Worm (Caenorhabditis elegans) whole organism, young adult: ENCODE measurements around the gene set-4.

Experiments used
- C06A6.2 ChIP-seq: fragments of 200-800 bp; sonication (Bioruptor generic); conservative IDR thresholded peaks from 2 replicates; pipeline ENCODE4 v1.3.6; 2022; ENCODE audit warnings: missing genetic modification characterization, missing compliant biosample characterization
- D2030.7 ChIP-seq: fragments of 200-800 bp; sonication (Bioruptor generic); IDR thresholded peaks from 2 replicates; pipeline ENCODE4 v1.3.6; 2022; ENCODE audit warnings: missing genetic modification reagents, missing genetic modification characterization, missing compliant biosample characterization
- F23B12.7 ChIP-seq: sonication (generic microtip); optimal IDR thresholded peaks from 2 replicates; lab custom pipeline; 2017; ENCODE audit warnings: missing genetic modification characterization, mild to moderate bottlenecking, missing compliant biosample characterization, antibody characterized with exemption, moderate library complexity; ENCODE audit not compliant: insufficient read depth
- F55B11.4 ChIP-seq: sonication (generic microtip); optimal IDR thresholded peaks from 2 replicates; lab custom pipeline; 2016; ENCODE audit warnings: missing compliant biosample characterization, missing genetic modification characterization, borderline replicate concordance; ENCODE audit not compliant: insufficient read depth
- F57A8.1 ChIP-seq: fragments of 200-800 bp; sonication (Bioruptor generic); optimal IDR thresholded peaks from 2 replicates; lab custom pipeline; 2018; ENCODE audit warnings: mild to moderate bottlenecking, missing genetic modification characterization, moderate library complexity, missing compliant biosample characterization
- Y53F4B.3 ChIP-seq: fragments of 200-800 bp; sonication (Bioruptor generic); IDR thresholded peaks from 2 replicates; pipeline ENCODE4 v1.3.6; 2022; ENCODE audit warnings: missing genetic modification reagents, missing genetic modification characterization, missing compliant biosample characterization
- Y53G8AR.9 ChIP-seq: fragments of 200-800 bp; sonication (Bioruptor generic); conservative IDR thresholded peaks from 2 replicates; pipeline ENCODE4 v1.3.6; 2022; ENCODE audit warnings: missing genetic modification reagents, missing genetic modification characterization, missing compliant biosample characterization
- ZK185.1 ChIP-seq: sonication (generic microtip); optimal IDR thresholded peaks from 2 replicates; lab custom pipeline; 2016; ENCODE audit warnings: mild to moderate bottlenecking, missing genetic modification characterization, missing compliant biosample characterization; ENCODE audit not compliant: poor library complexity, severe bottlenecking
- akir-1 ChIP-seq: fragments of 200-800 bp; sonication (Bioruptor generic); optimal IDR thresholded peaks from 2 replicates; lab custom pipeline; 2018; ENCODE audit warnings: mild to moderate bottlenecking, missing genetic modification characterization, moderate library complexity, missing compliant biosample characterization
- bed-2 ChIP-seq: fragments of 200-800 bp; sonication (Bioruptor generic); IDR thresholded peaks from 2 replicates; pipeline ENCODE4 v1.3.6; 2022; ENCODE audit warnings: missing genetic modification reagents, missing genetic modification characterization, missing compliant biosample characterization
- ceh-27 ChIP-seq: fragments of 200-800 bp; sonication (Bioruptor generic); optimal IDR thresholded peaks from 2 replicates; lab custom pipeline; 2018; ENCODE audit warnings: mild to moderate bottlenecking, missing genetic modification characterization, moderate library complexity, missing compliant biosample characterization
- dox-1 ChIP-seq: fragments of 200-800 bp; sonication (Bioruptor generic); IDR thresholded peaks from 2 replicates; pipeline ENCODE4 v1.3.6; 2022; ENCODE audit warnings: missing genetic modification reagents, missing genetic modification characterization, missing compliant biosample characterization
- efl-1 ChIP-seq: fragments of 150-350 bp; optimal IDR thresholded peaks from 2 replicates; lab custom pipeline; 2014; ENCODE audit warnings: missing biosample characterization, missing genetic modification reagents, missing genetic modification characterization
- egrh-3 ChIP-seq: fragments of 200-800 bp; sonication (Bioruptor generic); IDR thresholded peaks from 2 replicates; pipeline ENCODE4 v1.3.6; 2022; ENCODE audit warnings: missing genetic modification reagents, missing genetic modification characterization, missing compliant biosample characterization
- ekl-4 ChIP-seq: fragments of 200-800 bp; sonication (Bioruptor generic); IDR thresholded peaks from 2 replicates; pipeline ENCODE4 v1.3.6; 2022; ENCODE audit warnings: missing genetic modification reagents, missing genetic modification characterization, missing compliant biosample characterization
- ets-4 ChIP-seq: fragments of 200-800 bp; sonication (Bioruptor generic); optimal IDR thresholded peaks from 2 replicates; lab custom pipeline; 2018; ENCODE audit warnings: mild to moderate bottlenecking, missing genetic modification characterization, missing compliant biosample characterization
- gei-17 ChIP-seq: fragments of 200-800 bp; sonication (Bioruptor generic); optimal IDR thresholded peaks from 2 replicates; lab custom pipeline; 2018; ENCODE audit warnings: mild to moderate bottlenecking, missing genetic modification characterization, missing compliant biosample characterization
- hlh-12 ChIP-seq: sonication (generic microtip); optimal IDR thresholded peaks from 2 replicates; lab custom pipeline; 2016; ENCODE audit warnings: missing genetic modification characterization, missing compliant biosample characterization
- hmg-20 ChIP-seq: fragments of 200-800 bp; sonication (Bioruptor generic); IDR thresholded peaks from 2 replicates; pipeline ENCODE4 v1.3.6; 2022; ENCODE audit warnings: missing genetic modification reagents, missing genetic modification characterization, missing compliant biosample characterization
- hsf-1 ChIP-seq: fragments of 200-800 bp; sonication (Bioruptor generic); IDR thresholded peaks from 2 replicates; pipeline ENCODE4 v1.3.6; 2022; ENCODE audit warnings: missing genetic modification reagents, missing genetic modification characterization, missing compliant biosample characterization
- let-526 ChIP-seq: fragments of 200-800 bp; sonication (Bioruptor generic); IDR thresholded peaks from 2 replicates; pipeline ENCODE4 v1.3.6; 2022; ENCODE audit warnings: missing genetic modification reagents, missing genetic modification characterization, missing compliant biosample characterization
- lin-35 ChIP-seq, 3 experiments: fragments of 150-350 bp in 2 of 3; sonication (generic microtip) in 1 of 3; optimal IDR thresholded peaks; 2 replicates each; lab custom pipeline; 2014 to 2018; ENCODE audit warnings: missing biosample characterization in 3 of 3, missing genetic modification characterization in 3 of 3, missing genetic modification reagents in 3 of 3
- lin-40 ChIP-seq: sonication (generic microtip); optimal IDR thresholded peaks from 2 replicates; lab custom pipeline; 2016; ENCODE audit warnings: missing genetic modification characterization, mild to moderate bottlenecking, missing compliant biosample characterization, missing genotype, missing genetic modification reagents
- lir-1 ChIP-seq: fragments of 200-800 bp; sonication (Bioruptor generic); conservative IDR thresholded peaks from 2 replicates; pipeline ENCODE4 v1.3.6; 2022; ENCODE audit warnings: missing genetic modification reagents, missing genetic modification characterization, missing compliant biosample characterization
- lsl-1 ChIP-seq: fragments of 200-800 bp; sonication (Bioruptor generic); optimal IDR thresholded peaks from 2 replicates; lab custom pipeline; 2018; ENCODE audit warnings: mild to moderate bottlenecking, missing genetic modification characterization, moderate library complexity, missing compliant biosample characterization
- lsy-27 ChIP-seq: sonication (generic microtip); optimal IDR thresholded peaks from 2 replicates; lab custom pipeline; 2017; ENCODE audit warnings: missing genetic modification characterization, mild to moderate bottlenecking, missing compliant biosample characterization, antibody characterized with exemption, missing genotype, borderline replicate concordance; ENCODE audit not compliant: insufficient read depth
- madf-10 ChIP-seq: sonication (generic microtip); optimal IDR thresholded peaks from 2 replicates; lab custom pipeline; 2016; ENCODE audit warnings: mild to moderate bottlenecking, missing genetic modification characterization, missing compliant biosample characterization
- madf-6 ChIP-seq: fragments of 200-800 bp; sonication (Bioruptor generic); IDR thresholded peaks from 2 replicates; pipeline ENCODE4 v1.3.6; 2022; ENCODE audit warnings: missing genetic modification reagents, missing genetic modification characterization, missing compliant biosample characterization
- madf-8 ChIP-seq: fragments of 200-800 bp; sonication (Bioruptor generic); conservative IDR thresholded peaks from 2 replicates; pipeline ENCODE4 v1.3.6; 2022; ENCODE audit warnings: missing genetic modification reagents, missing genetic modification characterization, missing compliant biosample characterization
- mcd-1 ChIP-seq: fragments of 200-800 bp; sonication (Bioruptor generic); IDR thresholded peaks from 2 replicates; pipeline ENCODE4 v1.3.6; 2022; ENCODE audit warnings: missing genetic modification reagents, missing genetic modification characterization, missing compliant biosample characterization
- mxl-1 ChIP-seq: sonication (generic microtip); optimal IDR thresholded peaks from 2 replicates; lab custom pipeline; 2016; ENCODE audit warnings: missing genetic modification characterization, missing compliant biosample characterization
- nfya-1 ChIP-seq: sonication (generic microtip); optimal IDR thresholded peaks from 2 replicates; lab custom pipeline; 2017; ENCODE audit warnings: antibody characterized with exemption, missing compliant biosample characterization, missing genetic modification characterization, borderline replicate concordance; ENCODE audit not compliant: insufficient read depth
- nfyb-1 ChIP-seq: fragments of 200-800 bp; sonication (Bioruptor generic); IDR thresholded peaks from 2 replicates; pipeline ENCODE4 v1.3.6; 2022; ENCODE audit warnings: missing genetic modification reagents, missing genetic modification characterization, missing compliant biosample characterization
- nhr-120 ChIP-seq: fragments of 200-800 bp; sonication (Bioruptor generic); IDR thresholded peaks from 2 replicates; pipeline ENCODE4 v1.3.6; 2022; ENCODE audit warnings: missing genetic modification characterization, missing compliant biosample characterization
- nhr-80 ChIP-seq: sonication (generic microtip); optimal IDR thresholded peaks from 2 replicates; lab custom pipeline; 2016; ENCODE audit warnings: missing genetic modification characterization, missing compliant biosample characterization
- nhr-90 ChIP-seq: sonication (generic microtip); optimal IDR thresholded peaks from 2 replicates; lab custom pipeline; 2016; ENCODE audit warnings: missing genotype, mild to moderate bottlenecking, missing genetic modification characterization, missing compliant biosample characterization
- rcor-1 ChIP-seq: fragments of 200-800 bp; sonication (Bioruptor generic); IDR thresholded peaks from 2 replicates; pipeline ENCODE4 v1.3.6; 2022; ENCODE audit warnings: missing genetic modification reagents, missing genetic modification characterization, missing compliant biosample characterization
- rpc-1 ChIP-seq, 2 experiments: fragments of 150-350 bp in 1 of 2; sonication (generic microtip) in 1 of 2; optimal IDR thresholded peaks; 2 replicates each; lab custom pipeline; 2014 to 2018; ENCODE audit warnings: missing biosample characterization in 1 of 2, missing genetic modification characterization in 1 of 2, missing genetic modification reagents in 1 of 2, missing genotype in 1 of 2
- somi-1 ChIP-seq: fragments of 200-800 bp; sonication (Bioruptor generic); optimal IDR thresholded peaks from 2 replicates; lab custom pipeline; 2018; ENCODE audit warnings: mild to moderate bottlenecking, missing genetic modification characterization, missing compliant biosample characterization
- tbp1 ChIP-seq: fragments of 200-800 bp; sonication (Bioruptor generic); optimal IDR thresholded peaks from 2 replicates; lab custom pipeline; 2018; ENCODE audit warnings: mild to moderate bottlenecking, missing genetic modification characterization, missing compliant biosample characterization
- tbx-9 ChIP-seq: sonication (generic microtip); optimal IDR thresholded peaks from 2 replicates; lab custom pipeline; 2016; ENCODE audit warnings: borderline replicate concordance, missing genetic modification characterization, inconsistent platforms, missing compliant biosample characterization
- xnd-1 ChIP-seq: sonication (generic microtip); optimal IDR thresholded peaks from 2 replicates; lab custom pipeline; 2016; ENCODE audit warnings: missing genotype, missing genetic modification reagents, missing genetic modification characterization, missing compliant biosample characterization
- zfh-2 ChIP-seq: fragments of 200-800 bp; sonication (Bioruptor generic); conservative IDR thresholded peaks from 2 replicates; pipeline ENCODE4 v1.3.6; 2022; ENCODE audit warnings: missing genetic modification reagents, missing genetic modification characterization, missing compliant biosample characterization
- zim-3 ChIP-seq: sonication (generic microtip); optimal IDR thresholded peaks from 2 replicates; lab custom pipeline; 2017; ENCODE audit warnings: mild to moderate bottlenecking, missing genetic modification characterization, moderate library complexity, missing compliant biosample characterization
- ztf-18 ChIP-seq: sonication (generic microtip); optimal IDR thresholded peaks from 2 replicates; lab custom pipeline; 2016; ENCODE audit warnings: missing genotype, mild to moderate bottlenecking, missing genetic modification characterization, missing compliant biosample characterization
- ztf-22 ChIP-seq: fragments of 200-800 bp; sonication (Bioruptor generic); optimal IDR thresholded peaks from 2 replicates; lab custom pipeline; 2018; ENCODE audit warnings: mild to moderate bottlenecking, missing genetic modification characterization, moderate library complexity, missing compliant biosample characterization
- ztf-26 ChIP-seq: sonication (generic microtip); optimal IDR thresholded peaks from 2 replicates; lab custom pipeline; 2017; ENCODE audit warnings: missing genetic modification characterization, missing compliant biosample characterization

The set-4 gene

DNA sequence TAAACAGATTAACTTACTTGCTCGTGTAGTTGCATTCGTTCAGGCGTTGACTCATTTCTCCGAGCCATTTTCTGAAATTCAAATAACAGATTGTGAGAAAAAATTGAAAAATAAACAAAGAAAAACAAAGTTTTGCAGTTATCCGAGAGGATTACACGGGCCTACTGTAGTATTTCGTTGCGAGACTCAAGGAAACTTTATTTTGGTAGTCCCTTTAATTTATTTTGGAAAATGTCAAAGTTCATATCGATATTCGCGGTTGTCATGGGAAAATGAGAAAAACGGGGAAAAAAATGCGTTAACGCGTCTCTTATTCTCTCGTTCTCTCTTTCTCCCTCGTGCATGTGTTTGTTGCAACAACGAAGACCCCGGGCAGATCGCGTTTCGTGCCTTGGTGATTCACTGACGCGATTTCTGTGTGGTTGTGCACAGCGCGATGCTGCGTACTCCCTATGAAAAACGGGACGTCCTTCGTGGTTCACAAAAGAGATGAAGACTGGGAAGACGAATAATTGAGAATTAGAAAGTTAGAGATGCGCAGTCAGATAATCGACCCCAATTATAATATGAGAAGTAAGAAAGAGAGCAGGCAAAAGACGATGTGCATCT, at the start of gene set-4 (continued):
- TF ChIP-seq xnd-1 (tag; lab: Kevin White, UChicago) = peak; percentile 62
- TF ChIP-seq Y53F4B.3 = no peak
- TF ChIP-seq tbx-9 (tag; lab: Kevin White, UChicago) = no peak
- TF ChIP-seq hsf-1 = no peak
- peak; percentile 76; the same call in 1 of the 2 replicates for TF ChIP-seq C06A6.2
- peak; percentile 96 for TF ChIP-seq zfh-2
- TF ChIP-seq egrh-3 (GFP tag; lab: Robert Waterston, UW) = no peak
- TF ChIP-seq lin-40 = peak; percentile 92
- TF ChIP-seq somi-1 = peak; percentile 56
- TF ChIP-seq rcor-1 = peak; percentile 79
- no peak for TF ChIP-seq F55B11.4 (tag; lab: Kevin White, UChicago)
- TF ChIP-seq hmg-20 (GFP tag; lab: Robert Waterston, UW) = peak; percentile 79
- TF ChIP-seq efl-1 (GFP tag; lab: Kevin White, UChicago) = peak; percentile 58
- TF ChIP-seq mxl-1 (tag; lab: Kevin White, UChicago) = no peak
- TF ChIP-seq Y53G8AR.9 (GFP tag; lab: Robert Waterston, UW) = peak; percentile 82
- TF ChIP-seq dox-1 (GFP tag; lab: Robert Waterston, UW) = peak; percentile 93
- TF ChIP-seq nhr-80 (tag; lab: Kevin White, UChicago) = peak; percentile 97
- peak; percentile 87 for TF ChIP-seq ceh-27 (GFP tag; lab: Kevin White, UChicago)
- no peak for TF ChIP-seq bed-2 (GFP tag; lab: Robert Waterston, UW)
- TF ChIP-seq ztf-26 (tag; lab: Kevin White, UChicago) = peak; percentile 85
- no peak for TF ChIP-seq hlh-12 (tag; lab: Kevin White, UChicago)
- peak; percentile 11 for TF ChIP-seq zim-3
- peak; percentile 50 for TF ChIP-seq gei-17
- TF ChIP-seq lin-35 (GFP tag; optimal IDR thresholded peaks at IDR 0.05; lab: Kevin White, UChicago) = peak in 2 of 3 experiments; percentile 28 to 90
- TF ChIP-seq madf-6 (GFP tag; lab: Robert Waterston, UW) = peak; percentile 79
- no peak for TF ChIP-seq D2030.7 (GFP tag; lab: Robert Waterston, UW)
- no peak for TF ChIP-seq F57A8.1 (GFP tag; lab: Kevin White, UChicago)
- peak; percentile 84 for TF ChIP-seq ekl-4
- peak; percentile 78 for TF ChIP-seq lsl-1 (GFP tag; lab: Kevin White, UChicago)
- no peak for TF ChIP-seq lsy-27 (tag; lab: Kevin White, UChicago)
- peak; percentile 85 for TF ChIP-seq F23B12.7 (tag; lab: Kevin White, UChicago)
- peak; percentile 68 for TF ChIP-seq ZK185.1 (tag; lab: Kevin White, UChicago)
- TF ChIP-seq madf-10 = peak; percentile 68
- peak; percentile 30; the same call in 1 of the 2 replicates for TF ChIP-seq madf-8 (GFP tag; lab: Robert Waterston, UW)
- TF ChIP-seq ztf-18 = peak; percentile 97
- peak; percentile 92 for TF ChIP-seq mcd-1 (GFP tag; lab: Robert Waterston, UW)
- TF ChIP-seq tbp1 (GFP tag; lab: Kevin White, UChicago) = peak; percentile 62
- no peak for TF ChIP-seq ztf-22 (GFP tag; lab: Kevin White, UChicago)
- peak; percentile 91 for TF ChIP-seq nfyb-1 (GFP tag; lab: Robert Waterston, UW)
- TF ChIP-seq nfya-1 = no peak
- TF ChIP-seq ets-4 (GFP tag; lab: Kevin White, UChicago) = peak; percentile 75
- TF ChIP-seq lir-1 (GFP tag; lab: Robert Waterston, UW) = peak; percentile 60; the same call in 1 of the 2 replicates
- no peak for TF ChIP-seq nhr-120 (GFP tag; lab: Robert Waterston, UW)
- TF ChIP-seq let-526 (GFP tag; lab: Robert Waterston, UW) = 0 out of 2 replicates have a peak, but pooled peaks have one; percentile 51
- peak; percentile 57 for TF ChIP-seq nhr-90
- TF ChIP-seq rpc-1 (optimal IDR thresholded peaks at IDR 0.05; lab: Kevin White, UChicago) = no peak
- TF ChIP-seq rpc-1 (tag; optimal IDR thresholded peaks at IDR 0.05; lab: Kevin White, UChicago) = no peak
- no peak for TF ChIP-seq akir-1
